Worm (Caenorhabditis elegans) whole organism, L3 larva: ENCODE results near the gene B0001.5.
"Not testable (repeated sequence)": the region's sequence is repeated elsewhere in the genome, so short reads cannot be mapped to it uniquely, and the experiment has no call there.

Experiments
- ceh-82 ChIP-seq: fragments of 150-350 bp; optimal IDR thresholded peaks from 2 replicates; lab custom pipeline; 2014; ENCODE audit warnings: missing biosample characterization, missing genetic modification characterization
- eor-1 ChIP-seq, 2 experiments: fragments of 150-350 bp; optimal IDR thresholded peaks; 2 replicates each; lab custom pipeline; 2014 to 2018; ENCODE audit warnings: missing biosample characterization in 2 of 2, missing genetic modification characterization in 2 of 2
- nhr-11 ChIP-seq: fragments of 150-350 bp; optimal IDR thresholded peaks from 2 replicates; lab custom pipeline; 2014; ENCODE audit warnings: missing biosample characterization, missing genetic modification characterization
- nhr-76 ChIP-seq: fragments of 150-350 bp; sonication (generic microtip); optimal IDR thresholded peaks from 5 replicates; lab custom pipeline; 2014; ENCODE audit warnings: missing biosample characterization, missing genetic modification characterization
- nhr-77 ChIP-seq: fragments of 150-350 bp; optimal IDR thresholded peaks from 2 replicates; lab custom pipeline; 2014; ENCODE audit warnings: missing biosample characterization, missing genetic modification characterization
- sea-2 ChIP-seq: fragments of 150-350 bp; sonication (generic microtip); optimal IDR thresholded peaks from 4 replicates; lab custom pipeline; 2014; ENCODE audit warnings: missing biosample characterization, missing genetic modification reagents, missing genetic modification characterization
- unc-39 ChIP-seq: sonication (generic microtip); optimal IDR thresholded peaks from 4 replicates; lab custom pipeline; 2017; ENCODE audit warnings: missing biosample characterization, missing genetic modification characterization
- ztf-4 ChIP-seq: fragments of 150-350 bp; optimal IDR thresholded peaks from 2 replicates; lab custom pipeline; 2014; ENCODE audit warnings: missing biosample characterization, missing genetic modification characterization

DNA sequence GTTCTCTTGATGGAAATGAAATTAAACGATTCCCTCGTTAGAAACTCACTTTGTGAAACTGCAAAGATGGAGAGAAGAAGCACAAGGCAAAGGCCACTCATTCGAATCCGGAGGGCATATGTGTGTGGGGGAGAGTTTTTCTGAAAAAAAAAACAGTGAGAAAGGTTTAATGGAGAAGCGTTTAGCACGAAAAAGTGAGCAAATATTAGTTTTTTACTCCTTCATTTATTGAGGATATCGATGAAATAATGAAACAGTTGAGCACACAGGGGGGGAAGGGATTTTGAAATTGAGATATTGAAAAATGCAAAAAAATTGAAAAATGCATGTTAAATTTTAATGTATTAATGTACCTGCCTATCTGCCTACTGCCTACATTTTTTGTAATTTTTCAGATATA is 35.1 kb upstream of the B0001.5 start, which contains the start of gene nlr-1:
- not testable (repeated sequence) for TF ChIP-seq nhr-76 (tag; lab: Kevin White, UChicago); nhr-11; eor-1 (tag; optimal IDR thresholded peaks at IDR 0.05; lab: Kevin White, UChicago); nhr-77 (tag; lab: Kevin White, UChicago); ceh-82; unc-39 (tag; lab: Kevin White, UChicago); ztf-4; sea-2 (GFP tag; lab: Kevin White, UChicago)
